Worm (Caenorhabditis elegans): ENCODE data around the gene nlp-33.

Gene nlp-33

ce11 chrV:11122466-11122865 lies 24.7 kb upstream of the nlp-33 start, which contains the start of gene mboa-2 (continued):
- no peak for TF ChIP-seq ceh-27 (GFP tag; optimal IDR thresholded peaks at IDR 0.05)
- no peak; the same call in 1 of the 2 replicates for TF ChIP-seq mcd-1 (GFP tag; IDR thresholded peaks at IDR 0.05)
- TF ChIP-seq xnd-1 (tag; optimal IDR thresholded peaks at IDR 0.05): no peak
- TF ChIP-seq B0019.2 (GFP tag; conservative IDR thresholded peaks at IDR 0.05): no peak
- TF ChIP-seq ztf-3 (GFP tag; optimal IDR thresholded peaks at IDR 0.05): no peak
- peak; percentile 73 for TF ChIP-seq B0336.3 (GFP tag; IDR thresholded peaks at IDR 0.05)
- TF ChIP-seq F57A8.1 (GFP tag; optimal IDR thresholded peaks at IDR 0.05): no peak
- TF ChIP-seq T07F8.4 (tag; optimal IDR thresholded peaks at IDR 0.05): no peak
- TF ChIP-seq ceh-79 (tag; optimal IDR thresholded peaks at IDR 0.05): no peak
- 0 out of 2 replicates have a peak, but pooled peaks have one; percentile 47 for TF ChIP-seq hsf-1 (GFP tag; IDR thresholded peaks at IDR 0.05)
- TF ChIP-seq aptf-3 (GFP tag; IDR thresholded peaks at IDR 0.05): no peak
- no peak for TF ChIP-seq Y53F4B.3 (GFP tag; IDR thresholded peaks at IDR 0.05)
- no peak for TF ChIP-seq chd-7 (tag; optimal IDR thresholded peaks at IDR 0.05)
- TF ChIP-seq nfyb-1 (GFP tag; IDR thresholded peaks at IDR 0.05): peak; percentile 75
- no peak for TF ChIP-seq Y79H2A.3 (GFP tag; conservative IDR thresholded peaks at IDR 0.05)
- TF ChIP-seq ztf-22 (GFP tag; optimal IDR thresholded peaks at IDR 0.05): no peak
- TF ChIP-seq Y67H2A.10 (GFP tag; conservative IDR thresholded peaks at IDR 0.05): no peak
- no peak for TF ChIP-seq ztf-6 (GFP tag; IDR thresholded peaks at IDR 0.05)
- TF ChIP-seq attf-6 (GFP tag; IDR thresholded peaks at IDR 0.05): peak; percentile 58; the same call in 1 of the 2 replicates
- TF ChIP-seq F39B2.1 (GFP tag; IDR thresholded peaks at IDR 0.05): no peak
- TF ChIP-seq ekl-4 (GFP tag; IDR thresholded peaks at IDR 0.05): 0 out of 2 replicates have a peak, but pooled peaks have one; percentile 40
- TF ChIP-seq ztf-28 (GFP tag; IDR thresholded peaks at IDR 0.05): no peak
- TF ChIP-seq F52B5.7 (tag; optimal IDR thresholded peaks at IDR 0.05): no peak
- TF ChIP-seq egl-18 (GFP tag; IDR thresholded peaks at IDR 0.05): no peak
- no peak for TF ChIP-seq F57C9.4 (tag; optimal IDR thresholded peaks at IDR 0.05)
- TF ChIP-seq mxl-1 (tag; optimal IDR thresholded peaks at IDR 0.05): no peak
- no peak for TF ChIP-seq sdz-38 (tag; optimal IDR thresholded peaks at IDR 0.05)
- TF ChIP-seq madf-10 (tag; optimal IDR thresholded peaks at IDR 0.05): peak; percentile 9
- TF ChIP-seq let-607 (tag; optimal IDR thresholded peaks at IDR 0.05): peak in 1 of 2 experiments; percentile 46
- TF ChIP-seq snpc-1.3 (tag; optimal IDR thresholded peaks at IDR 0.05; ENCODE audit: insufficient read depth): peak; percentile 22
- no peak for TF ChIP-seq ceh-91 (GFP tag; IDR thresholded peaks at IDR 0.05)
- no peak for TF ChIP-seq ama-1 (optimal IDR thresholded peaks at IDR 0.05)
- peak in 1 of 2 experiments; percentile 48 for TF ChIP-seq ama-1 (GFP tag; optimal IDR thresholded peaks at IDR 0.05)
- peak; percentile 5 for TF ChIP-seq ZK185.1 (tag; optimal IDR thresholded peaks at IDR 0.05; ENCODE audit: poor library complexity, severe bottlenecking)
- TF ChIP-seq let-526 (GFP tag; IDR thresholded peaks at IDR 0.05): no peak
- TF ChIP-seq fkh-3 (tag; optimal IDR thresholded peaks at IDR 0.05): no peak
- TF ChIP-seq lsl-1 (GFP tag; optimal IDR thresholded peaks at IDR 0.05): no peak
- TF ChIP-seq egl-44 (GFP tag; IDR thresholded peaks at IDR 0.05): no peak
- TF ChIP-seq hrde-1 (tag; optimal IDR thresholded peaks at IDR 0.05; ENCODE audit: borderline replicate concordance): peak; percentile 57
- no peak for TF ChIP-seq F55B11.4 (tag; optimal IDR thresholded peaks at IDR 0.05; ENCODE audit: borderline replicate concordance, insufficient read depth)
- no peak for TF ChIP-seq unc-130 (GFP tag; optimal IDR thresholded peaks at IDR 0.05)
- TF ChIP-seq dpff-1 (tag; optimal IDR thresholded peaks at IDR 0.05): peak; percentile 45
- no peak; the same call in 1 of the 2 replicates for TF ChIP-seq rcor-1 (GFP tag; IDR thresholded peaks at IDR 0.05)
- no peak for TF ChIP-seq tbp1 (GFP tag; optimal IDR thresholded peaks at IDR 0.05)
- TF ChIP-seq T26A5.8 (tag; optimal IDR thresholded peaks at IDR 0.05): no peak
- no peak for TF ChIP-seq dox-1 (GFP tag; IDR thresholded peaks at IDR 0.05)
- TF ChIP-seq nhr-120 (GFP tag; IDR thresholded peaks at IDR 0.05): no peak
- no peak for TF ChIP-seq F37B4.10 (GFP tag; IDR thresholded peaks at IDR 0.05)
- TF ChIP-seq zim-3 (tag; optimal IDR thresholded peaks at IDR 0.05): no peak

Measured in whole organism, young adult.